Fruit fly (Drosophila melanogaster): ENCODE data around the gene CG43739.

Gene CG43739

DNA sequence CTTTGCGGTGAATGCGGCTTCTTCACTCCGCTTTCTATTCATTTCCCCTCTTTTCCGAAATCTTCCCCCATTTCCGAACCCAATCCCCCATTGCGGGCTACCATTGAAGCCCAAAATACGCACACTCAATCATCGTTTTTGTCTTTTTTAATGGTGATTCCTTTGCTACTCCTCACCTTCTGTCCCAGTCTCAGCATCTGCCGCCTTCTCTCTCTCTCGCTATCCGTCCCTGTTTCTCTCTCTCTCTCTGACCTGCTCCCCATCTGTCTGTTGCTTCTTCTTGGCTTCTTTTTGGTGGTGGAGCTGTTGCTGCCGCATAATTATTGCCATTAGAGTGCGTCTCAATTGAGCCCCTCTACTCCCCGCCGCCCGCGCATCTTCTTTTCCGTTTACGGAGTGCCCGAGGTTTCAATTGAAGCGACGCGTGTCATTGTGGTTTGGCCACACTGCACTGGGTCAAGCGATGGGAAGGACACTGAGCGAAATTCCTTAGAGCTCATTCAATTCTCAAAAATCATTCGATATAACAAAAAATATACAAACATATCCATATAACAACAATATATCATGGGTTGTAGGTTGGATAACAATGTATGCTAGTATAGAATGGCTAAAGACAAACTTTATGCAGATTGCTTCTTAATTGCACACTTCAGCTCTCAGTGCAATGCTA lies 26.3 kb upstream of the CG43739 start (continued):
- TF ChIP-seq pum (GFP tag; optimal IDR thresholded peaks at IDR 0.05) (peak; percentile 21), pho (GFP tag; optimal IDR thresholded peaks at IDR 0.05) (no peak), Hr3 (GFP tag; optimal IDR thresholded peaks at IDR 0.05) (peak; percentile 18), YL-1 (GFP tag; optimal IDR thresholded peaks at IDR 0.05) (no peak), CG1024 (GFP tag; IDR thresholded peaks at IDR 0.05) (no peak), bowl (GFP tag; IDR thresholded peaks at IDR 0.05) (no peak), Dp (GFP tag; optimal IDR thresholded peaks at IDR 0.05) (no peak), CG8281 (tag; optimal IDR thresholded peaks at IDR 0.05) (no peak), fd96Cb (tag; optimal IDR thresholded peaks at IDR 0.05) (peak; percentile 61), CG5245 (GFP tag; optimal IDR thresholded peaks at IDR 0.05) (peak; percentile 10), E2f2 (GFP tag; IDR thresholded peaks at IDR 0.05) (no peak), Tbp (GFP tag; optimal IDR thresholded peaks at IDR 0.05) (no peak), Ada2b (GFP tag; IDR thresholded peaks at IDR 0.05) (no peak), CG7928 (GFP tag; optimal IDR thresholded peaks at IDR 0.05) (no peak), NK7.1 (GFP tag; optimal IDR thresholded peaks at IDR 0.05) (no peak), CG10267 (tag; optimal IDR thresholded peaks at IDR 0.05) (peak; percentile 51), Chrac-16 (GFP tag; optimal IDR thresholded peaks at IDR 0.05) (peak; percentile 41), CG16813 (GFP tag; IDR thresholded peaks at IDR 0.05; ENCODE audit: partially characterized antibody) (no peak), ap (GFP tag; IDR thresholded peaks at IDR 0.05) (no peak), Asciz (GFP tag; optimal IDR thresholded peaks at IDR 0.05) (peak; percentile 43), Xrp1 (GFP tag; IDR thresholded peaks at IDR 0.05) (peak; percentile 70), Dip3 (GFP tag; optimal IDR thresholded peaks at IDR 0.05) (no peak), jumu (GFP tag; optimal IDR thresholded peaks at IDR 0.05) (peak; percentile 6), chinmo (GFP tag; IDR thresholded peaks at IDR 0.05; ENCODE audit: partially characterized antibody) (no peak), oc (tag; optimal IDR thresholded peaks at IDR 0.05) (peak; percentile 17), Sry-δ (GFP tag; optimal IDR thresholded peaks at IDR 0.05) (peak; percentile 1), CG5180 (GFP tag; optimal IDR thresholded peaks at IDR 0.05) (peak; percentile 30), HLH4C (GFP tag; IDR thresholded peaks at IDR 0.05; ENCODE audit: partially characterized antibody) (no peak), C15 (GFP tag; IDR thresholded peaks at IDR 0.05) (no peak), CG4282 (GFP tag; optimal IDR thresholded peaks at IDR 0.05) (no peak), CG1832 (GFP tag; optimal IDR thresholded peaks at IDR 0.05) (peak; percentile 59), CG17568 (GFP tag; optimal IDR thresholded peaks at IDR 0.05) (no peak), Fer1 (GFP tag; optimal IDR thresholded peaks at IDR 0.05) (peak; percentile 31), Blimp-1 (GFP tag; optimal IDR thresholded peaks at IDR 0.05) (peak; percentile 73), HLH3B (GFP tag; IDR thresholded peaks at IDR 0.05) (no peak), gro (GFP tag; optimal IDR thresholded peaks at IDR 0.05) (no peak), CG7357 (GFP tag; IDR thresholded peaks at IDR 0.05) (0 out of 3 replicates have a peak, but pooled peaks have one; percentile 14), Antp (GFP tag; optimal IDR thresholded peaks at IDR 0.05) (peak; percentile 38), CG17912 (GFP tag; optimal IDR thresholded peaks at IDR 0.05) (no peak), Six4 (GFP tag; optimal IDR thresholded peaks at IDR 0.05) (peak; percentile 45), Rx (GFP tag; IDR thresholded peaks at IDR 0.05) (no peak), CG13123 (GFP tag; optimal IDR thresholded peaks at IDR 0.05) (no peak), CG8359 (GFP tag; optimal IDR thresholded peaks at IDR 0.05; ENCODE audit: borderline replicate concordance) (peak; percentile 26), CG17612 (GFP tag; IDR thresholded peaks at IDR 0.05) (no peak), otp (GFP tag; IDR thresholded peaks at IDR 0.05) (no peak; the same call in 2 of the 3 replicates), twi (tag; optimal IDR thresholded peaks at IDR 0.05) (no peak), fd102C (GFP tag; optimal IDR thresholded peaks at IDR 0.05) (no peak), CG15696 (tag; optimal IDR thresholded peaks at IDR 0.05) (no peak), CG11247 (GFP tag; IDR thresholded peaks at IDR 0.05) (no peak), aop (GFP tag; IDR thresholded peaks at IDR 0.05) (no peak)
